Worm (Caenorhabditis elegans) whole organism, young adult: ENCODE measurements around the gene dhc-3.

ENCODE experiments used
- attf-6 ChIP-seq: fragments of 200-800 bp; sonication (Bioruptor generic); IDR thresholded peaks from 2 replicates; pipeline ENCODE4 v1.3.6; 2022; ENCODE audit warnings: missing genetic modification reagents, missing genetic modification characterization, missing compliant biosample characterization
- ccch-3 ChIP-seq: fragments of 200-800 bp; sonication (Bioruptor generic); optimal IDR thresholded peaks from 2 replicates; lab custom pipeline; 2018; ENCODE audit warnings: mild to moderate bottlenecking, missing genetic modification characterization, missing compliant biosample characterization
- ceh-91 ChIP-seq: fragments of 200-800 bp; sonication (Bioruptor generic); IDR thresholded peaks from 2 replicates; pipeline ENCODE4 v1.3.6; 2022; ENCODE audit warnings: missing genetic modification reagents, missing genetic modification characterization, missing compliant biosample characterization
- ekl-4 ChIP-seq: fragments of 200-800 bp; sonication (Bioruptor generic); IDR thresholded peaks from 2 replicates; pipeline ENCODE4 v1.3.6; 2022; ENCODE audit warnings: missing genetic modification reagents, missing genetic modification characterization, missing compliant biosample characterization
- ets-4 ChIP-seq: fragments of 200-800 bp; sonication (Bioruptor generic); optimal IDR thresholded peaks from 2 replicates; lab custom pipeline; 2018; ENCODE audit warnings: mild to moderate bottlenecking, missing genetic modification characterization, missing compliant biosample characterization
- hrde-1 ChIP-seq: sonication (generic microtip); optimal IDR thresholded peaks from 2 replicates; lab custom pipeline; 2016; ENCODE audit warnings: missing genetic modification characterization, mild to moderate bottlenecking, missing compliant biosample characterization, moderate library complexity, missing genotype, missing genetic modification reagents, borderline replicate concordance
- let-526 ChIP-seq: fragments of 200-800 bp; sonication (Bioruptor generic); IDR thresholded peaks from 2 replicates; pipeline ENCODE4 v1.3.6; 2022; ENCODE audit warnings: missing genetic modification reagents, missing genetic modification characterization, missing compliant biosample characterization
- madf-10 ChIP-seq: sonication (generic microtip); optimal IDR thresholded peaks from 2 replicates; lab custom pipeline; 2016; ENCODE audit warnings: mild to moderate bottlenecking, missing genetic modification characterization, missing compliant biosample characterization
- mes-4 ChIP-seq: sonication (generic microtip); optimal IDR thresholded peaks from 2 replicates; lab custom pipeline; 2016; ENCODE audit warnings: missing genotype, missing genetic modification characterization, missing compliant biosample characterization
- pha-4 ChIP-seq: fragments of 150-350 bp; sonication (generic microtip); optimal IDR thresholded peaks from 2 replicates; lab custom pipeline; 2014; ENCODE audit warnings: missing biosample characterization, missing genetic modification reagents, missing genetic modification characterization
- sea-2 ChIP-seq: fragments of 200-800 bp; sonication (Bioruptor generic); IDR thresholded peaks from 2 replicates; pipeline ENCODE4 v1.3.6; 2022; ENCODE audit warnings: missing genetic modification characterization, missing compliant biosample characterization
- unc-62 ChIP-seq: fragments of 150-350 bp; optimal IDR thresholded peaks from 2 replicates; lab custom pipeline; 2014; ENCODE audit warnings: missing biosample characterization, missing genetic modification reagents, missing genetic modification characterization
- ztf-18 ChIP-seq: sonication (generic microtip); optimal IDR thresholded peaks from 2 replicates; lab custom pipeline; 2016; ENCODE audit warnings: missing genotype, mild to moderate bottlenecking, missing genetic modification characterization, missing compliant biosample characterization

DNA sequence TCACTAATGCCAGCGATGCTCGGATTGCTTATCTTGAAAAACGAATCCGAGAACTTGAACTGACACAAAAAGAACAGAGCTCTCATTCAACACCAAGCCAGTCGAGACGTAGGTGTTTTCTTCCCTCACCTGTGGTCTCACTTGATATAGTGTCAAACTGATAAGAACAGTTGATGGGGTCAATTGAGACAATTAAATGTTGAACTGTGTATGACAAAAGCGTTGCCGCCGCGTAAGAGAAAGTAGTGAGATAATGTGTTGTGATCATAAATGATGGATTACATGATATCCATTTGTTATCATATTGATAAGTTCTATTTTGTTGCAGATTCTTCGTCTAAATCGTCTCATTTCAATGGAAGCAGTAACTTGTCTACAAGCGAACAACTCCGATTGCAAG lies 34.9 kb downstream of the dhc-3 start:
- TF ChIP-seq pha-4 (tag; lab: Kevin White, UChicago) (no peak), ets-4 (no peak), attf-6 (no peak), ccch-3 (GFP tag; lab: Kevin White, UChicago) (no peak), ceh-91 (GFP tag; lab: Robert Waterston, UW) (no peak), hrde-1 (tag; lab: Kevin White, UChicago) (no peak), ztf-18 (tag; lab: Kevin White, UChicago) (no peak), unc-62 (no peak), ekl-4 (GFP tag; lab: Robert Waterston, UW) (no peak), madf-10 (no peak), sea-2 (GFP tag; lab: Robert Waterston, UW) (no peak), let-526 (GFP tag; lab: Robert Waterston, UW) (no peak), mes-4 (no peak)
